Fruit fly (Drosophila melanogaster): ENCODE measurements around the gene mRpL11.

Gene mRpL11

DNA sequence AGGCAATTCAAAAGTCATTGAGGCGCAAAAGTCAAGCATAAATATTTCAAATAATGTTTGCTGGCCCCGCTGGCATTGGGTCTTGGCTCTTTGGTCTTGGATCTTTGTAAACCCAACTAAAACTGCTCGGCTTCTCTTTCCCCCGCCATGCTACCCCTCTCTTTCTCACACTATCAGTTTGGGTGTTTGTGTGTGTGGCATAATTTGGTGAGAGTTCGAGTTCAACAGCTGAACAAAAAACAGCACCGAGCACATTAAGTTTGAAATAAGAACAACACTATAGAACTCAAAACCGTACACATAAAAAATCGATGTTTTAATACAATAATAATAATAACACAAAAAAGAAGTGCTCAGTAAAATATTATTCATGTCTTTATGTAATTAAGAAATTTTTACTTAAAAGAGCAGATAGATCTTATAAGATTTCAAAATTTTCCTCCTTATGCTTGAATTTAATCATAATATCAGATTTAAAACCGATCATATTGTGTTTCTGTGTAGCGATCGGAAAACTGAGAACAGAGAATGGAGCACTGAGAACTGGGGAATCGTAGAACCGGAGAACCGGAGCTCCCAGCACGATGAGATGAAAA, 33.1 kb upstream of the mRpL11 start:
- TF ChIP-seq foxo (GFP tag; optimal IDR thresholded peaks at IDR 0.05), result no peak

DNA sequence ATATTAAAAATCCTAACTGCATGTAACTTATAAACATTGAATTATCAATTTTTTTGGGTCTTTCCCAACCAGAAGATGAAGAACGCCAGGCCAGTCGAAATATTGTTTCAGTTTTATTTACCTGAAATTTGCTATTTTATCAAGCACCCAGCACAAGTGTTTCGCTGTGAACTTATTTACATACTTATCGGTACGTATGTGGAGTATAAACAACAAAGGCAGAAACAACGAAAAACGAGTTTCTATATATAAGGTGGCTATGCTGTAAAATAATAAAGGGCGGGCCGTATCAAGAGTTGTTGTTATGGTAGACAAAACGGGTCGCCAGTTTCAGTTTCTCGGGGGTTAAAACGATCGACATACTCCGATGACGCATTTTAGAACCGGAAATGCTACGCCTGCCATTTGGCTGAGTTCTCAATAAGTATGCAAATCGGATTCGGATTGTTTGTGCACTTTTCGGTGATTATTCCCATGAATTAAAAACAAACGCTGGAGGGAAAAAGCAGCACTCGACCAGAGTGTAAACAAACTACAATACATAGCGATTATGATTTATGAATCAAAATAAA, 31.9 kb upstream of the mRpL11 start:
- TF ChIP-seq Hnf4 (GFP tag; optimal IDR thresholded peaks at IDR 0.05), result peak; percentile 37
- no peak for TF ChIP-seq pan (optimal IDR thresholded peaks at IDR 0.05)
- TF ChIP-seq Hr83 (GFP tag; optimal IDR thresholded peaks at IDR 0.05; ENCODE audit: poor library complexity, severe bottlenecking), result peak; percentile 79
- no peak for TF ChIP-seq br (GFP tag; optimal IDR thresholded peaks at IDR 0.05)
- TF ChIP-seq rgr (GFP tag; optimal IDR thresholded peaks at IDR 0.05), result peak; percentile 17
- no peak for TF ChIP-seq brk (GFP tag; optimal IDR thresholded peaks at IDR 0.05)
- peak; percentile 20 for TF ChIP-seq OdsH (GFP tag; optimal IDR thresholded peaks at IDR 0.05)
- TF ChIP-seq h (GFP tag; optimal IDR thresholded peaks at IDR 0.05), result peak; percentile 36

dm6 chr3R:14481569-14481968, 30.1 kb upstream of the mRpL11 start, which contains the start of gene cv-c:
cv-c (minus strand) TSS chr3R:14481713.
- TF ChIP-seq HLH106 (tag; optimal IDR thresholded peaks at IDR 0.05), result no peak
- TF ChIP-seq tai (GFP tag; optimal IDR thresholded peaks at IDR 0.05), result no peak
- TF ChIP-seq Hr83 (GFP tag; optimal IDR thresholded peaks at IDR 0.05; ENCODE audit: poor library complexity, severe bottlenecking), result peak; percentile 34
- peak; percentile 59 for TF ChIP-seq Rel (GFP tag; optimal IDR thresholded peaks at IDR 0.05)
- peak; percentile 35 for TF ChIP-seq Rel (tag; optimal IDR thresholded peaks at IDR 0.05)
- no peak for TF ChIP-seq woc (GFP tag; optimal IDR thresholded peaks at IDR 0.05)
- no peak for TF ChIP-seq N (GFP tag; optimal IDR thresholded peaks at IDR 0.05)
- peak; percentile 36 for TF ChIP-seq brk (GFP tag; optimal IDR thresholded peaks at IDR 0.05)
- no peak for TF ChIP-seq sage (GFP tag; optimal IDR thresholded peaks at IDR 0.05)
- TF ChIP-seq Myc (optimal IDR thresholded peaks at IDR 0.05), result no peak
- TF ChIP-seq ey (GFP tag; optimal IDR thresholded peaks at IDR 0.05), result no peak
- TF ChIP-seq rgr (GFP tag; optimal IDR thresholded peaks at IDR 0.05), result peak; percentile 29
- TF ChIP-seq psq (GFP tag; optimal IDR thresholded peaks at IDR 0.05), result no peak
- no peak for TF ChIP-seq Mio (GFP tag; optimal IDR thresholded peaks at IDR 0.05)
- TF ChIP-seq dmrt93B (GFP tag; optimal IDR thresholded peaks at IDR 0.05), result no peak
- no peak for TF ChIP-seq CG32264 (GFP tag; optimal IDR thresholded peaks at IDR 0.05)
- no peak for TF ChIP-seq foxo (GFP tag; optimal IDR thresholded peaks at IDR 0.05)
- peak; percentile 56 for TF ChIP-seq Hnf4 (GFP tag; optimal IDR thresholded peaks at IDR 0.05)
- no peak for TF ChIP-seq GATAd (GFP tag; optimal IDR thresholded peaks at IDR 0.05)
- TF ChIP-seq Jra (GFP tag; optimal IDR thresholded peaks at IDR 0.05), result peak; percentile 50
- no peak for TF ChIP-seq jim (GFP tag; optimal IDR thresholded peaks at IDR 0.05)
- TF ChIP-seq pan (optimal IDR thresholded peaks at IDR 0.05), result no peak
- peak; percentile 51 for TF ChIP-seq CrebA (GFP tag; optimal IDR thresholded peaks at IDR 0.05; ENCODE audit: borderline replicate concordance)
- no peak for TF ChIP-seq Hr78 (GFP tag; optimal IDR thresholded peaks at IDR 0.05)
- TF ChIP-seq Abd-B (GFP tag; optimal IDR thresholded peaks at IDR 0.05), result no peak
- no peak for TF ChIP-seq sv (GFP tag; optimal IDR thresholded peaks at IDR 0.05)
- TF ChIP-seq dsf (GFP tag; optimal IDR thresholded peaks at IDR 0.05; ENCODE audit: borderline replicate concordance), result no peak
- peak; percentile 8 for TF ChIP-seq Sp1 (GFP tag; optimal IDR thresholded peaks at IDR 0.05)
- no peak for TF ChIP-seq h (GFP tag; optimal IDR thresholded peaks at IDR 0.05)
- TF ChIP-seq Dif (GFP tag; optimal IDR thresholded peaks at IDR 0.05; ENCODE audit: partially characterized antibody), result peak; percentile 0

DNA sequence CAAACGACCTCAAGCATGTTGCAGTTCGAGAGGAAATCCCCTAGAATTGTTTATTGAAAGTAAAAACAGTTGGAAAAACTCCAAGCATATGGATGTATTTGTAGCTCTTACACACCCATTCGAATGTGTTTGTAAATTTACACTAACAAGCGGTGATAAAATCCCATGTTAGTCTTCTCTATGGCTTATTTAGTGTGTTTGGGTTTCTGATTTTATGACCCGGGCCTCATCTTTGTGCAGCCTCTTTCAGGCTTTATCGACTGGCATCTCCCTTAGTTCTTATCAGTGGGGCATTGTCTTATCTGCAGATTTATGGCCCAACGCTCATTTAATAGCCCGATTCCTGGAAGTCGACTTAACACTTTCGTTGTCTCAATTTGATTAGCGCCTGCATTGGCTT, 29.7 kb upstream of the mRpL11 start:
- TF ChIP-seq woc (GFP tag; optimal IDR thresholded peaks at IDR 0.05) (no peak), Hr78 (GFP tag; optimal IDR thresholded peaks at IDR 0.05) (no peak), CG9705 (GFP tag; optimal IDR thresholded peaks at IDR 0.05) (no peak), brk (GFP tag; optimal IDR thresholded peaks at IDR 0.05) (no peak), Hr83 (GFP tag; optimal IDR thresholded peaks at IDR 0.05; ENCODE audit: poor library complexity, severe bottlenecking) (no peak), Hnf4 (GFP tag; optimal IDR thresholded peaks at IDR 0.05) (no peak), GATAd (GFP tag; optimal IDR thresholded peaks at IDR 0.05) (no peak), Dfd (GFP tag; optimal IDR thresholded peaks at IDR 0.05) (no peak), sage (GFP tag; optimal IDR thresholded peaks at IDR 0.05) (no peak), tai (GFP tag; optimal IDR thresholded peaks at IDR 0.05) (no peak), CrebA (GFP tag; optimal IDR thresholded peaks at IDR 0.05; ENCODE audit: borderline replicate concordance) (no peak), sv (GFP tag; optimal IDR thresholded peaks at IDR 0.05) (no peak), Mio (GFP tag; optimal IDR thresholded peaks at IDR 0.05) (no peak), Jra (GFP tag; optimal IDR thresholded peaks at IDR 0.05) (no peak), psq (GFP tag; optimal IDR thresholded peaks at IDR 0.05) (no peak), Vsx2 (GFP tag; optimal IDR thresholded peaks at IDR 0.05; ENCODE audit: partially characterized antibody) (no peak), OdsH (GFP tag; optimal IDR thresholded peaks at IDR 0.05) (no peak)
